Fruit fly (Drosophila melanogaster): ENCODE results near the gene AP-1gamma.

DNA sequence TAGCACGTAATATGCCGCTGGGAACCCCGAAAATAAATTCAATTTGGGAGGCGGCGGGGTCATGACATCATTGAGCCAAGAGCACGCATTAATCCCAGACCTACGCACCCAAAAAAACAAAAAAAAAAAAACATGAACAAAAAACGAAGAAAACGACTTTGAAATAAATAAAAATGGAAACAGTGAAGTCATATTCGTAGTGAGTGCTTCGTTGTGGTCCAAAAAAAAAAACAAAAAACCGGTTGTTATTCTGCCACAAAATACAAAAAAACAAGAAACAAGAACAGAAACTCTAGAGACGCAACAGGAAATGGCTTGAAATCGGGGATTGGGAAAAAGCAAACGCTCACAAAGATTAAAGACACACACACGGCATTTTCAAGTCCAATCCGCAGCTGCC lies 30.9 kb upstream of the AP-1gamma start:
- TF ChIP-seq pan (optimal IDR thresholded peaks at IDR 0.05) = no peak
- TF ChIP-seq psq (optimal IDR thresholded peaks at IDR 0.05) = no peak
- no peak for TF ChIP-seq usp (GFP tag; optimal IDR thresholded peaks at IDR 0.05)
- TF ChIP-seq Dll (optimal IDR thresholded peaks at IDR 0.05) = no peak
- no peak for TF ChIP-seq CG8478 (optimal IDR thresholded peaks at IDR 0.05)

All from whole organism.